Worm (Caenorhabditis elegans) whole organism, L4/young adult: ENCODE measurements around the gene T28A8.4.

Experiments used
- W03F9.2 ChIP-seq: fragments of 150-350 bp; optimal IDR thresholded peaks from 2 replicates; lab custom pipeline; 2014; ENCODE audit warnings: missing biosample characterization, missing genetic modification characterization
- him-1 ChIP-seq: sonication (generic microtip); optimal IDR thresholded peaks from 2 replicates; lab custom pipeline; 2016; ENCODE audit warnings: missing genotype, missing genetic modification reagents, missing genetic modification characterization, missing compliant biosample characterization

DNA sequence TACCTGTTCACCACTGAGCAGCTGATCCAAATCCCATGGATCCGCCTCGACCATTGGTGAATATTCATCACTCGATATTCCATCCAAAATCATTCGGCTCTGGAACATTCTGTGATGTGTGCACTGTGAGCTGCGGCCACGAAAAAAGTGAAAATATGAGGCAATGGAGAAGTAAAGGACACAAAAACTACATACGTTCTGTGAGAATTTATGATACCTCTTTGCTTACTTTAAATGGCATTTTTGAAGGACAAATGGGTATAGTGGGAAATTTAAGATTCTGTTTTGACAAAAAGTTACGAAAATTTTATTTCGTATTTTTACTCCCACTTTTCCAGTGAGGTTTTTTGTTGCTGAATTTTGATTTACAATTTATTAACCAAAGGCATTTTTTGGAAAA, 11.1 kb upstream of the T28A8.4 start, which contains the start of gene twk-40:
- TF ChIP-seq him-1, result no peak
- no peak for TF ChIP-seq W03F9.2
